Worm (Caenorhabditis elegans) whole organism, L4/young adult: ENCODE data around the gene cld-1.

Source experiments
- W03F9.2 ChIP-seq: fragments of 150-350 bp; optimal IDR thresholded peaks from 2 replicates; lab custom pipeline; 2014; ENCODE audit warnings: missing biosample characterization, missing genetic modification characterization
- dao-5 ChIP-seq: sonication (generic microtip); optimal IDR thresholded peaks from 2 replicates; lab custom pipeline; 2016; ENCODE audit warnings: missing genotype, missing genetic modification characterization, moderate library complexity, missing compliant biosample characterization
- him-1 ChIP-seq: sonication (generic microtip); optimal IDR thresholded peaks from 2 replicates; lab custom pipeline; 2016; ENCODE audit warnings: missing genotype, missing genetic modification reagents, missing genetic modification characterization, missing compliant biosample characterization

Gene cld-1

DNA sequence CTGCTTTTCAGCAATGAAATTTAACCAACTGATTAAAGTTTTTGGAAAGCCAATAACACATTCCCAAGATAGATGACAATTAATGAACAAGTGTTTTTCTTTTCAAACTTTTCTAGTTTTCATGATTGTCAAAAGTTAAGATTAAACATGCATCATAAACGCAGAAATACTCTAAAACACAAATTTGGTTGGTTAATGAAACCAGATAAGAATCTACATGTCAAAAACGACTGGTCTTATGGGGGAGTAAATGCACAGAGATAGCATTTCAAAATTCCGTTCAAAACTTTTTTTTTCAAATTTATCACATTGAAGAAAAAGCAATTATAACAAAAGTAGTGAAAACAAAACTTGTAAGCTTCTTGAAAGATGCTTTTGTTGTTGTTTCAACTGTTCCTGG, 32.4 kb downstream of the cld-1 start:
- no peak for TF ChIP-seq him-1 (tag; lab: Kevin White, UChicago)
- TF ChIP-seq dao-5 (tag; lab: Kevin White, UChicago): no peak
- no peak for TF ChIP-seq W03F9.2

DNA sequence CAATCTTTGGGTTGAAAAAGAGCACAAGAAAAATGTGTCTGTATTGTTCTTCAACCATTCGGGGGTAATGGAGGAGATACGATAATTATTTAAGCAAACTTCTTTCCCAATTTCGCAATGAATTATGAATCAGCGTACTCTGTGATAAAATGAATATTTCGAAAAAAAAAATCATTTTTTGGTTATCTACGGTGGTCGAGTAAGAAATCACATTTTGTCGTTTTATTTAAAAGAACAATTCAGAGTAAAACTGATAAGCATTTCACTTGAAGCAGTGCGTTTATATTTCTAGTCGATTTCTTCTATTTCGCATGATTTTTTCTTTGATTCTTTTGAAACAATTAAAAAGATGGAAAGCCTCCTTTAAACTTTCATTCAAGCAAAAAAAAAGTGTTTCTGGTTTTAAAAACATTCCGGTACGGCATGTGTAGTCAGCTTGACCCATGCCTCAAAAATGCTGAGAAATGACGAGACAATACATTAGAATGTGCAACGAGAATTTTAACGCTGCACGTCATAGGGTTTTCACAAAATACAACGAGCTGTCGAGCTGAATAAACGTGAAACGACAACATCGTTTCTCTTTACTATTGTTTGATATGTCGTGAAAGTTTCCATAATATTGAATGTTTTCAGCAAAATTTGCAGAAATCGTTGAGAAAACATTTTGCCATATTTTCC, 33.5 kb downstream of the cld-1 start, which contains the start of gene K08D8.2:
K08D8.2 (plus strand) TSS at position 631 of the 681 bp plus-strand sequence.
- TF ChIP-seq dao-5 (tag; lab: Kevin White, UChicago): no peak
- no peak for TF ChIP-seq him-1 (tag; lab: Kevin White, UChicago)
- TF ChIP-seq W03F9.2: no peak

DNA sequence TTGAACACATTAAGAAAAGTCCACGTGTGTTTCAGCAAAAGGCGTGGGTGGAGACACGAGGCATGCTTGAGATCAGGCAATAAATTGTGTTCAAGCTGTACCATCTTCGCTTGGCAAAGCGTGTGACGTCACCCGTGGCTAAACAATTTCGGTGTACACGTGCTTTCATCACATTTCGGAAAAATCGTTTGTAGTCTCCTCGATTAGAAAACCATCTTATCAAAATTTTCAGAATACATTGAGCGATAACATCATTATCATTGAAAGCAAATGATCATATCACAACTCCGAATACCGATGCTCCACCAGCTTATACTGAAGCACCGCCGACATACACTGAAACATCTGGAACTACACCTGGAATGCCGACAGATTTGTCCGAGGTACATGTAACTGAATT, 34.5 kb downstream of the cld-1 start:
- no peak for TF ChIP-seq him-1 (tag; lab: Kevin White, UChicago)
- TF ChIP-seq dao-5 (tag; lab: Kevin White, UChicago): no peak
- no peak for TF ChIP-seq W03F9.2

DNA sequence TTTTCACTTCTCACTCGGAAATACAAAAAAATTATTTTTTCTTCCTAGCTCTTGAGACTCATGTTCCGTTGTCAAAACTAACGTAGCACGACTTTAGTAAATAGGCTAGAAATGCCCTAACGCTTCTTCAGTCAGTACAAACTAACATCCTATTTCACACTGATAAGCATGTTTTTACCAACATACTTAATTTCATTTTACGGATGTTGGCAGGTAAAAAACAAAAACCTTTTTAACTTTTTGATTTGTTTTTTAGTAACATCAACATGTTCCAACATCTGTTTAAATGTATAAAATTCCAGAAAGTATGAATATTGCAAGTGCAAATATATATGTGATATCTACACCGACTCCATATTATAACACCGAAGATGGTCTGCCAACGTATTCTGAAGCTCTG, 35.8 kb downstream of the cld-1 start, which contains the start of gene K08D8.10:
K08D8.10 (plus strand) TSS at position 301 of the 400 bp plus-strand sequence.
- TF ChIP-seq W03F9.2: no peak
- TF ChIP-seq dao-5 (tag; lab: Kevin White, UChicago): no peak
- no peak for TF ChIP-seq him-1 (tag; lab: Kevin White, UChicago)

DNA sequence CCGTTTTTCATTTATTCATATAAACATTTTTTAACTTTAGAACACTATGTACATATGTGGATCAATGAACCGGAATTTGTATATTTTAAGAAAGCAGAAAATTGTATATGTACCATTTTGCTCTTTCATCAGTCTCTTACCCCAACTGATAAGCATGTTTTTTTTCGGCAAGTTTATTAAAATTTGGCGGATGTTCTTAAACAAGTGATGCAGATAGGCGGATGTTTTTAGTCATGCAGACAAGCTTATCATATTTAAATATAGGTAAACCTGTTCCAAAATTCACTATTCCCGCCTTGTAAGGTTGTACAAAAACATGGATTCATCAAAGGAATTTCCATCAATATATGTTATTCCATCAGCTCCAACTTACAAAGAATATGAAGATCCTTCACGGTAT, 36.7 kb downstream of the cld-1 start, which contains the start of gene K08D8.9:
K08D8.9 (plus strand) TSS at position 301 of the 400 bp plus-strand sequence.
- TF ChIP-seq dao-5 (tag; lab: Kevin White, UChicago) (no peak), W03F9.2 (no peak), him-1 (tag; lab: Kevin White, UChicago) (no peak)

DNA sequence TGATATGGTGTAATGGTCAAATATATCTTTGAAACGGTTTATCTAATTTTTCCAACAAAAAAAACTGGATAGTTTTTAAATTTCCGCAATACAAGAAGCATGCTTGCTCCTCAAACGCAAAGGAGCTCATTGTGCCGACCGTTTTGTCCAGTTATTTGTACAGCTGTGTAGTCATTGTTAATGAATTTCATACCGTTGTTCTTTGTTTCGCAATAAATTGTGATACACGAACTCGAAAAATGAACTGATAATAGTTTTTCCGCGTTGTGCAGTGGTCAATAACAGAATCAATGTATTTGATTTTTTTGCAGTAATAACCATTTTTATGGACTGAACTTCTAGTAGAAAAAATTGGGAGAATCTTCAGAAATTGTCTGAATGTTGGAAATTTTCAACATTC, 37.2 kb downstream of the cld-1 start:
- TF ChIP-seq dao-5 (tag; lab: Kevin White, UChicago): no peak
- TF ChIP-seq W03F9.2: no peak
- no peak for TF ChIP-seq him-1 (tag; lab: Kevin White, UChicago)

DNA sequence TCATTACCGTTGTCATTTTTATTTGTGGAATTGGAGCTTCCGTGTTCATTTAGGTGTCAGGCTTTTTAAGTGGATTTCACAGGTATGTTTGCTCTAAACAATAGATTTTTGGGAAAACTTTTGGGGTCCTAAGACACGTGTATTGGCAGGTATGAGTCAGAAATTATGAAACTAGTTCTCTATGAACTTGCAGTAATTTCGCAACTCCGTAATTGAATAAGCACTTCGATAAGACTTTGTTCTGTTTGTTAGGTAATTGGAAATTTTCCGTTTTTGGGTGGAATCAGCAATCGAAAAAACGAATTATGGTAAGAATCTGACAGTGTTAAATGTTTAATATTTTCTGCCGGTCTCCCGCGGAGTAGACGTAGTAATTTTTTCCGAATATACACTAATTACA, 38.9 kb downstream of the cld-1 start:
- TF ChIP-seq dao-5 (tag; lab: Kevin White, UChicago): no peak
- no peak for TF ChIP-seq him-1 (tag; lab: Kevin White, UChicago)
- no peak for TF ChIP-seq W03F9.2

DNA sequence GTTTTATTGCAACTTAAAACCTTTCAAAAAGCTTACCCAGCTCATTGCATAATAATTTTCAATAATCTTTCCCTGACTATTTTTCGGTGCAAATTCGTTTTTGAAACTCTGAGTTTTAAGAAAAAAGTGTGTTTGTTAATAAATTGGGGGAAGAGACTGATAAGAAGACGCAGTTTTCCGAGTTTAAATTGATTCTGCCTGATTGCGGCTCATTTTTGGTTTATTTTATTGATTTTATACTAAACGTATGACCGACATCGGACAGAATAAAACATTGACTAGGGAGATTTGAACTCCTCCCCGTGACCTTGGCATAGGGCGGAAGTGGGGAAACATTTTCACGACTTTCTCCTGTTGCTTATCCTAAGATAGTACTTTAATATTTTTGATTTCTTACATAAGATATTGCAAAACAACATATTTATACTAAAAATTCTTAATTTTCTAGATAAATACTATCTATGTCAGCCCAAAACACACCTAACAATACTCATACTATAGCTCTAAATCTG, 39.6 kb downstream of the cld-1 start, which contains the start of gene K08D8.7:
K08D8.7 (plus strand) TSS at position 462 of the 512 bp plus-strand sequence.
- TF ChIP-seq W03F9.2 (no peak), him-1 (tag; lab: Kevin White, UChicago) (no peak), dao-5 (tag; lab: Kevin White, UChicago) (no peak)

DNA sequence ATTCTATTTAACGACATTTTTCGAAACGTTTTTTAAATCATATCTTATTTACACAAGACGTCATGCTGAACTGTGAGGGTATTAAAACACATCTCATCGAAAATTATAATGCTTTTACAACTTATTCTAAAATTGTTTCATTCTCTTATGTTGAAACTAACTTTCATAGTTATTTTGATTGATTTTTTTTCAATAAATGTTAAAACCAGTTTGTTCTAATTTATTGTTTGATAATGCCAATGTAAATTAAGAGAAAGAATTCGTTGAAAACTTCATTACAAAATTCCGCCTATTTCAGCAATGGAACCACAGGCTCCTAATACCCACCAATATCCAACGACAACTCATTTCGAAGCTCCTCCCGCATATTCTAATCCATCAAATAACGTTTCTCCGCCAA, 41.1 kb downstream of the cld-1 start, which contains the start of gene K08D8.11:
K08D8.11 (plus strand) TSS at position 301 of the 400 bp plus-strand sequence.
- no peak for TF ChIP-seq dao-5 (tag; lab: Kevin White, UChicago)
- no peak for TF ChIP-seq him-1 (tag; lab: Kevin White, UChicago)
- no peak for TF ChIP-seq W03F9.2

DNA sequence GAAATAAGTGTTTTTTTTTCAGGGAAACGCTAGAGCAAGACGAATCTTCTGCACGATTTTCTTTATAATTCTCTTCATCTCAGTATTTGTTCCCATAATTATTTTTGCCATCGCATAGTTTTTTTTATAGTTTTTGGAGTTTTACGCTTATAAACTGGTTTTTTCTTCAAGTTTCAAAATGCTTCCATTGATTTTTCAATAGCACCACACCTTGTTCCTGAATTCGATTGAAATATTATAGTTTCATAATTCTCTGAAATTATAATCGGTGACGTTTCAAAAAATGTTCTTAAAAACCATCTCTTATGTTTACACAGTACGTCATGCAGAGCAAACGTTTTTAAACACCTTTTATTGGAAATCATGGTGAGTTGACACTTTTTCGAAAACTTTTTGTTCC, 42.9 kb downstream of the cld-1 start, which contains the start of gene K08D8.12:
K08D8.12 (plus strand) TSS at position 301 of the 400 bp plus-strand sequence.
- TF ChIP-seq him-1 (tag; lab: Kevin White, UChicago) (no peak), W03F9.2 (no peak), dao-5 (tag; lab: Kevin White, UChicago) (no peak)

DNA sequence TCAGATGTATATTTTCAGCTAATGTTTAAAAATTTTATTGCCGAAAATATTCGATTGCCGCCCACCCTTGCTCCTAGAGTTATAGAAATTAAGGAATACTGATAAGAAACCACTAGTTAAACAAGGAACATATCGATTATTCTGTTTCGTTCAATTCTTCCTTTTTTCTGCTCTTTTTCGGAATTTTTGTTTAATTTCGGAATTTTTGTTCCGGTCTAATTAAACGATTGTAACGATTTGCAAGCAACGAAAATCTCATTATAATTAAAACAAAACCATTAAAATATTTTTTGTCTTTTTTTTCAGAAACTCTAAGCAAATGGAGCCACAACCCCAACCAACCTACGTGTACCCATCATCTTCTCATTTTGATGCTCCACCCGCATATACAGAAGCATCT, 43.9 kb downstream of the cld-1 start, which contains the start of gene K08D8.1:
K08D8.1 (plus strand) TSS at position 301 of the 400 bp plus-strand sequence.
- no peak for TF ChIP-seq dao-5 (tag; lab: Kevin White, UChicago)
- no peak for TF ChIP-seq him-1 (tag; lab: Kevin White, UChicago)
- no peak for TF ChIP-seq W03F9.2

DNA sequence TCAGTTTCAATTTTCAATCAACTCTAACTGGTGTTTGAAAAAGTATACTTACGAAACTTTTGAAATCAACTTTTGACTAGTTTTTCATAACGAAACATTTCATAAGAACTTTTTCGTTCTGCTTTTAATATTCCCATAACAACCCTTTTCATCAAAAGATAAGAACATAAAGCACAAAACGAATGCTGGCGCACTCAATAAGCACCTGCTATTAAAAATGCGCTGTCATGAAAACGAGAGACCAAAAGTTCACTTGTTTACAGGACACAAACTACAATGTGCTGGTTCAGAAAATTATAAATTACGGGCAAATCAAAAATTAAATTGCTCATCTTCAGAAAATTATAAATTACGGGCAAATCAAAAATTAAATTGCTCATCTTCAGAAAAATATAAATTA, 45.0 kb downstream of the cld-1 start:
- TF ChIP-seq him-1 (tag; lab: Kevin White, UChicago) (no peak), dao-5 (tag; lab: Kevin White, UChicago) (no peak), W03F9.2 (no peak)

DNA sequence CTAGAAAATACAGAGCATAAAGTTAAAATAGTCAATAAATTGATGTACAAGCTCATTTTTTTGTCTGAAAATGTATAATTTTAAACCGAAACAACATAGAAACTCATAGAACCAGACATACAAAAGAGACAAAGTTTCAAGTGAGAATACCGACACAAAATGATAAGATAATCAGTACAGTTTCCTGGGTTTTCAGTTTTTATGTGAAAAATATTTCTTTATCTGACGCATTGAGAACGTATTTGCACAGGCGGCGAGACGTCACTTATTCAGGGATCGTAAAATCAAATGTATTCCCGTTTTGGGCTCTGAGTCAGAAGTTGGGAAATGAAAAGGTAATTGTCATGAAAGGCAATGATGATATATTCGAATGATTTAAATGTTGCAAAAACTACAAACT, 45.6 kb downstream of the cld-1 start, which contains the start of gene K08D8.6:
K08D8.6 (minus strand) TSS at position 64 of the 400 bp plus-strand sequence.
- no peak for TF ChIP-seq W03F9.2
- TF ChIP-seq dao-5 (tag; lab: Kevin White, UChicago): no peak
- TF ChIP-seq him-1 (tag; lab: Kevin White, UChicago): no peak

DNA sequence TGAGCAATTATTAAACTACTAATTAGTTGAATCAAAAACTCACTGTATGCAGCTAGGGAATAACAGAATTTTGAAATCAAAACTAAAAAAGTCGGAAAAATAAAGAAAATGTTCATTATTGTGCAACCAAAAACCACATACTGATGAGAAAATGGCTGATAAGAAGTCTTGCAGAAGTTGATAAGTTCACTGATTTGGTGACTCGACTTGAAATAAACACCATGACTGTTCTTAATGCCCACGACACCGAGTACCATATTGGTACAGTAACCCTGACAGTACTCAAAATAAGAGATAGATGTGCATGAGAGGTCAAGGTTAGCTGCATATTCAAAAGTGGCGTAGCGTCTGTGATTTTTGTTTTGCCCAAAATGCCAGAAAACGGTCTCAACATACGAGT, 50.1 kb downstream of the cld-1 start:
- TF ChIP-seq him-1 (tag; lab: Kevin White, UChicago): no peak
- no peak for TF ChIP-seq dao-5 (tag; lab: Kevin White, UChicago)
- TF ChIP-seq W03F9.2: no peak
